Worm (Caenorhabditis elegans) whole organism, L4 larva: Measurements from ENCODE around the gene wht-2.

ENCODE experiments used
- F10B5.3 ChIP-seq: sonication (generic microtip); optimal IDR thresholded peaks from 2 replicates; lab custom pipeline; 2016; ENCODE audit warnings: mild to moderate bottlenecking, missing genetic modification characterization, missing compliant biosample characterization
- F37D6.2 ChIP-seq: sonication (generic microtip); optimal IDR thresholded peaks from 2 replicates; lab custom pipeline; 2016; ENCODE audit warnings: mild to moderate bottlenecking, missing genetic modification characterization, missing compliant biosample characterization
- T20F7.1 ChIP-seq: fragments of 200-800 bp; sonication (Bioruptor generic); optimal IDR thresholded peaks from 2 replicates; lab custom pipeline; 2018; ENCODE audit warnings: mild to moderate bottlenecking, missing genetic modification characterization, missing compliant biosample characterization
- aha-1 ChIP-seq: fragments of 150-350 bp; peaks from one replicate; lab custom pipeline; 2014; ENCODE audit warnings: missing biosample characterization, missing genetic modification characterization
- ces-1 ChIP-seq: fragments of 150-350 bp; sonication (generic microtip); optimal IDR thresholded peaks from 4 replicates; lab custom pipeline; 2014; ENCODE audit warnings: missing biosample characterization, missing genetic modification reagents, missing genetic modification characterization
- ctbp-1 ChIP-seq: fragments of 200-800 bp; sonication (Bioruptor generic); IDR thresholded peaks from 2 replicates; pipeline ENCODE4 v1.3.6; 2022; ENCODE audit warnings: missing genetic modification reagents, missing genetic modification characterization, missing compliant biosample characterization
- daf-16 ChIP-seq, 3 experiments: sonication (generic microtip); optimal IDR thresholded peaks; 2 replicates each; lab custom pipeline; 2016 to 2017; ENCODE audit warnings: missing genetic modification characterization in 3 of 3, missing genetic modification reagents in 3 of 3, mild to moderate bottlenecking in 2 of 3, missing compliant biosample characterization in 2 of 3, missing biosample characterization in 1 of 3, moderate library complexity in 1 of 3
- dmd-6 ChIP-seq: fragments of 200-800 bp; sonication (Bioruptor generic); IDR thresholded peaks from 2 replicates; pipeline ENCODE4 v1.3.6; 2022; ENCODE audit warnings: missing genetic modification reagents, missing genetic modification characterization, missing compliant biosample characterization
- dpl-1 ChIP-seq: fragments of 150-350 bp; optimal IDR thresholded peaks from 2 replicates; lab custom pipeline; 2014; ENCODE audit warnings: missing biosample characterization, missing genetic modification reagents, missing genetic modification characterization
- dve-1 ChIP-seq: sonication (generic microtip); optimal IDR thresholded peaks from 2 replicates; lab custom pipeline; 2017; ENCODE audit warnings: antibody characterized with exemption, mild to moderate bottlenecking, missing genetic modification characterization, missing compliant biosample characterization; ENCODE audit not compliant: insufficient read depth
- fkh-10 ChIP-seq: fragments of 150-350 bp; optimal IDR thresholded peaks from 2 replicates; lab custom pipeline; 2014; ENCODE audit warnings: missing biosample characterization, missing genetic modification reagents, missing genetic modification characterization
- fos-1 ChIP-seq: fragments of 150-350 bp; optimal IDR thresholded peaks from 2 replicates; lab custom pipeline; 2014; ENCODE audit warnings: missing biosample characterization, missing genetic modification characterization
- hif-1 ChIP-seq, 2 experiments: sonication (generic microtip); optimal IDR thresholded peaks; 2 replicates each; lab custom pipeline; 2016 to 2017; ENCODE audit warnings: missing compliant biosample characterization in 2 of 2, missing genetic modification characterization in 2 of 2, missing genetic modification reagents in 2 of 2, missing genotype in 2 of 2, mild to moderate bottlenecking in 1 of 2
- hlh-11 ChIP-seq: fragments of 200-800 bp; sonication (Bioruptor generic); optimal IDR thresholded peaks from 2 replicates; lab custom pipeline; 2018; ENCODE audit warnings: mild to moderate bottlenecking, missing genetic modification characterization, missing compliant biosample characterization
- hlh-30 ChIP-seq: sonication (generic microtip); optimal IDR thresholded peaks from 2 replicates; lab custom pipeline; 2017; ENCODE audit warnings: antibody characterized with exemption, mild to moderate bottlenecking, missing genetic modification characterization, missing compliant biosample characterization; ENCODE audit not compliant: insufficient read depth
- hmg-1.1 ChIP-seq: fragments of 200-800 bp; sonication (Bioruptor generic); IDR thresholded peaks from 2 replicates; pipeline ENCODE4 v1.3.6; 2022; ENCODE audit warnings: missing genetic modification reagents, missing genetic modification characterization, missing compliant biosample characterization
- lin-38 ChIP-seq: fragments of 200-800 bp; sonication (Bioruptor generic); IDR thresholded peaks from 2 replicates; pipeline ENCODE4 v1.3.6; 2022; ENCODE audit warnings: missing genetic modification reagents, missing genetic modification characterization, missing compliant biosample characterization
- lir-3 ChIP-seq: sonication (generic microtip); optimal IDR thresholded peaks from 2 replicates; lab custom pipeline; 2016; ENCODE audit warnings: mild to moderate bottlenecking, missing genetic modification characterization, missing compliant biosample characterization
- lsy-2 ChIP-seq, 2 experiments: fragments of 150-350 bp in 1 of 2; sonication (generic microtip) in 1 of 2; optimal IDR thresholded peaks; 2 replicates each; lab custom pipeline; 2014 to 2017; ENCODE audit warnings: missing biosample characterization in 2 of 2, missing genetic modification characterization in 2 of 2
- mdl-1 ChIP-seq, 2 experiments: fragments of 150-350 bp in 1 of 2; sonication (generic microtip) in 1 of 2; optimal IDR thresholded peaks; 2 replicates each; lab custom pipeline; 2014 to 2017; ENCODE audit warnings: missing biosample characterization in 2 of 2, missing genetic modification characterization in 2 of 2
- mdt-29 ChIP-seq: fragments of 200-800 bp; sonication (Bioruptor generic); IDR thresholded peaks from 2 replicates; pipeline ENCODE4 v1.3.6; 2022; ENCODE audit warnings: missing genetic modification reagents, missing genetic modification characterization, missing compliant biosample characterization
- mep-1 ChIP-seq: fragments of 150-350 bp; sonication (generic microtip); optimal IDR thresholded peaks from 3 replicates; lab custom pipeline; 2014; ENCODE audit warnings: missing biosample characterization, missing genetic modification characterization
- mes-2 ChIP-seq: sonication (generic microtip); optimal IDR thresholded peaks from 2 replicates; lab custom pipeline; 2016; ENCODE audit warnings: missing genotype, mild to moderate bottlenecking, missing genetic modification characterization, missing compliant biosample characterization; ENCODE audit not compliant: poor library complexity, severe bottlenecking
- nhr-11 ChIP-seq: fragments of 150-350 bp; optimal IDR thresholded peaks from 2 replicates; lab custom pipeline; 2014; ENCODE audit warnings: missing biosample characterization, missing genetic modification characterization
- nhr-28 ChIP-seq: fragments of 150-350 bp; optimal IDR thresholded peaks from 2 replicates; lab custom pipeline; 2014; ENCODE audit warnings: missing biosample characterization, missing genetic modification characterization
- nhr-41 ChIP-seq: fragments of 200-800 bp; sonication (Bioruptor generic); IDR thresholded peaks from 2 replicates; pipeline ENCODE4 v1.3.6; 2022; ENCODE audit warnings: missing genetic modification reagents, missing genetic modification characterization, missing compliant biosample characterization
- nhr-48 ChIP-seq: sonication (generic microtip); optimal IDR thresholded peaks from 2 replicates; lab custom pipeline; 2016; ENCODE audit warnings: mild to moderate bottlenecking, missing genetic modification characterization, missing compliant biosample characterization
- nhr-77 ChIP-seq: fragments of 150-350 bp; optimal IDR thresholded peaks from 2 replicates; lab custom pipeline; 2014; ENCODE audit warnings: missing biosample characterization, missing genetic modification characterization
- pha-4 ChIP-seq, 2 experiments: fragments of 150-350 bp in 1 of 2; fragments of 200-800 bp in 1 of 2; sonication (Bioruptor generic) in 1 of 2; IDR thresholded peaks in 1 of 2; optimal IDR thresholded peaks in 1 of 2; 2 replicates each; pipeline versions ENCODE4 v1.3.6 to Lab custom; 2014 to 2022; ENCODE audit warnings: missing genetic modification characterization in 2 of 2, missing genetic modification reagents in 2 of 2, missing biosample characterization in 1 of 2, missing compliant biosample characterization in 1 of 2
- rbr-2 ChIP-seq: sonication (generic microtip); optimal IDR thresholded peaks from 2 replicates; lab custom pipeline; 2016; ENCODE audit warnings: missing genotype, missing genetic modification characterization, missing compliant biosample characterization
- sdz-12 ChIP-seq: fragments of 200-800 bp; sonication (Bioruptor generic); optimal IDR thresholded peaks from 2 replicates; lab custom pipeline; 2018; ENCODE audit warnings: mild to moderate bottlenecking, missing genetic modification characterization, missing compliant biosample characterization
- snpc-4 ChIP-seq: fragments of 150-350 bp; optimal IDR thresholded peaks from 2 replicates; lab custom pipeline; 2014; ENCODE audit warnings: missing biosample characterization, missing genetic modification characterization
- tra-1 ChIP-seq: fragments of 200-800 bp; sonication (Bioruptor generic); IDR thresholded peaks from 2 replicates; pipeline ENCODE4 v1.3.6; 2022; ENCODE audit warnings: missing genetic modification reagents, missing genetic modification characterization, missing compliant biosample characterization
- unc-130 ChIP-seq: sonication (generic microtip); optimal IDR thresholded peaks from 2 replicates; lab custom pipeline; 2016; ENCODE audit warnings: missing genetic modification reagents, missing genetic modification characterization, missing compliant biosample characterization
- unc-62 ChIP-seq, 3 experiments: fragments of 150-350 bp in 1 of 3; sonication (generic microtip); optimal IDR thresholded peaks in 2 of 3; peaks in 1 of 3; 1 replicate in 1 of 3; 2 replicates in 2 of 3; lab custom pipeline; 2014 to 2017; ENCODE audit warnings: missing biosample characterization in 3 of 3, missing genetic modification characterization in 3 of 3, missing genetic modification reagents in 3 of 3, missing genotype in 1 of 3
- zfp-2 ChIP-seq: sonication (generic microtip); optimal IDR thresholded peaks from 2 replicates; lab custom pipeline; 2016; ENCODE audit warnings: mild to moderate bottlenecking, missing genetic modification characterization, missing compliant biosample characterization
- zip-2 ChIP-seq: fragments of 150-350 bp; optimal IDR thresholded peaks from 2 replicates; lab custom pipeline; 2014; ENCODE audit warnings: missing biosample characterization, missing genetic modification characterization

The wht-2 gene

ce11 chrIV:11480027-11480896 is 10.0 kb downstream of the wht-2 start, which contains the start of the genes mbf-1 and nse-4:
Gene mbf-1 (minus strand): TSS chrIV:11480369.
Gene nse-4 (plus strand): TSS chrIV:11480846.
- TF ChIP-seq nhr-41 (GFP tag; lab: Robert Waterston, UW): no peak
- TF ChIP-seq fos-1 (tag; lab: Kevin White, UChicago): no peak
- peak in 1 of 2 experiments; percentile 6 for TF ChIP-seq mdl-1 (tag; optimal IDR thresholded peaks at IDR 0.05; lab: Kevin White, UChicago)
- TF ChIP-seq hmg-1.1 (GFP tag; lab: Robert Waterston, UW): 0 out of 2 replicates have a peak, but pooled peaks have one; percentile 26
- peak in 1 of 2 experiments; percentile 55 for TF ChIP-seq unc-62 (GFP tag; optimal IDR thresholded peaks at IDR 0.05 in 1 of 2; lab: Kevin White, UChicago)
- no peak for TF ChIP-seq unc-62 (tag; optimal IDR thresholded peaks at IDR 0.05; lab: Kevin White, UChicago)
- peak; percentile 42 for TF ChIP-seq hlh-11 (tag; lab: Kevin White, UChicago)
- TF ChIP-seq ctbp-1: 0 out of 2 replicates have a peak, but pooled peaks have one; percentile 10
- TF ChIP-seq lsy-2 (tag; optimal IDR thresholded peaks at IDR 0.05; lab: Kevin White, UChicago): peak in 1 of 2 experiments; percentile 78
- TF ChIP-seq dpl-1 (GFP tag; lab: Kevin White, UChicago): peak; percentile 81
- TF ChIP-seq mep-1 (tag; lab: Kevin White, UChicago): peak; percentile 80
- no peak for TF ChIP-seq mdt-29 (GFP tag; lab: Robert Waterston, UW)
- TF ChIP-seq nhr-77 (tag; lab: Kevin White, UChicago): peak; percentile 43
- TF ChIP-seq dve-1 (tag; lab: Kevin White, UChicago): peak; percentile 70
- TF ChIP-seq ces-1 (GFP tag; lab: Kevin White, UChicago): no peak
- TF ChIP-seq tra-1 (GFP tag; lab: Robert Waterston, UW): no peak
- no peak for TF ChIP-seq snpc-4
- peak; percentile 75 for TF ChIP-seq T20F7.1
- TF ChIP-seq hlh-30 (tag; lab: Kevin White, UChicago): peak; percentile 75
- peak; percentile 69 for TF ChIP-seq lin-38
- TF ChIP-seq sdz-12 (GFP tag; lab: Kevin White, UChicago): no peak
- peak; percentile 73 for TF ChIP-seq zip-2 (tag; lab: Kevin White, UChicago)
- TF ChIP-seq nhr-28 (tag; lab: Kevin White, UChicago): peak; percentile 23
- TF ChIP-seq daf-16 (GFP tag; optimal IDR thresholded peaks at IDR 0.05; lab: Kevin White, UChicago): peak in 1 of 2 experiments; percentile 68
- peak; percentile 23 for TF ChIP-seq daf-16 (tag; optimal IDR thresholded peaks at IDR 0.05; lab: Kevin White, UChicago)
- peak; percentile 37; the same call in 1 of the 2 replicates for TF ChIP-seq dmd-6 (GFP tag; lab: Robert Waterston, UW)
- no peak for TF ChIP-seq lir-3 (tag; lab: Kevin White, UChicago)
- peak in 1 of 2 experiments; percentile 21 for TF ChIP-seq hif-1 (tag; optimal IDR thresholded peaks at IDR 0.05; lab: Kevin White, UChicago)
- TF ChIP-seq mes-2 (tag; lab: Kevin White, UChicago): peak; percentile 69
- TF ChIP-seq unc-130 (GFP tag; lab: Kevin White, UChicago): no peak
- TF ChIP-seq F37D6.2: no peak
- TF ChIP-seq aha-1 (tag; lab: Kevin White, UChicago): peak; percentile 80
- peak; percentile 59 for TF ChIP-seq rbr-2 (tag; lab: Kevin White, UChicago)
- TF ChIP-seq nhr-11 (tag; lab: Kevin White, UChicago): peak; percentile 0
- 0 out of 2 replicates have a peak, but pooled peaks have one; percentile 12 for TF ChIP-seq pha-4 (GFP tag; IDR thresholded peaks at IDR 0.05; lab: Robert Waterston, UW)
- peak; percentile 84 for TF ChIP-seq pha-4 (tag; optimal IDR thresholded peaks at IDR 0.05; lab: Kevin White, UChicago)

ce11 chrIV:11486859-11487258 is 16.6 kb downstream of the wht-2 start:
- TF ChIP-seq nhr-48 (tag; lab: Kevin White, UChicago): no peak
- peak; percentile 67 for TF ChIP-seq aha-1 (tag; lab: Kevin White, UChicago)
- TF ChIP-seq zfp-2: no peak
- TF ChIP-seq F10B5.3: no peak
- TF ChIP-seq hmg-1.1 (GFP tag; lab: Robert Waterston, UW): no peak
- TF ChIP-seq fkh-10 (GFP tag; lab: Kevin White, UChicago): no peak
- peak in 1 of 2 experiments; percentile 94 for TF ChIP-seq unc-62 (GFP tag; optimal IDR thresholded peaks at IDR 0.05 in 1 of 2; lab: Kevin White, UChicago)
- TF ChIP-seq unc-62 (tag; optimal IDR thresholded peaks at IDR 0.05; lab: Kevin White, UChicago): no peak
